Worm (Caenorhabditis elegans) whole organism, L4/young adult: Measurements from ENCODE around the gene sru-7.

Source experiments
- dao-5 ChIP-seq: sonication (generic microtip); optimal IDR thresholded peaks from 2 replicates; lab custom pipeline; 2016; ENCODE audit warnings: missing genotype, missing genetic modification characterization, moderate library complexity, missing compliant biosample characterization
- him-1 ChIP-seq: sonication (generic microtip); optimal IDR thresholded peaks from 2 replicates; lab custom pipeline; 2016; ENCODE audit warnings: missing genotype, missing genetic modification reagents, missing genetic modification characterization, missing compliant biosample characterization

DNA sequence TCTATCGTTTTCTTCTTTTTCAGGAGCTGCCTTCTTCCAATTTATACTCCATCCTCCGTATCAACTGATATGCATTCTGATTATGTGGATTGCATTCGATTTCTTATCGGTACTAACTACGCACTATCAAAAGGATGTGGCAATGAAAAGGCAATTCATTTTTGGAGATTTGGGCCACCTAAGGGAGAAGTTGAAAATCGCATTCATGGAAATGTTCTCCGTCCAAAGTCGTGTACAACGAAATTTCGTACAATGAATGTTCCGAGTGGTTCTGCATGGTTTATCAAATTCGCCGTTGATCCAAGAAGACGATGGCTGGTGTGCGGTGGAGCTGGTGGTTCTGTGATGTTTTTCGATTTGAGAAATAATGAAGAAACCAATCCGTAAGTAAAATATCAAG, 20.3 kb downstream of the sru-7 start, which contains the start of gene C09G4.4:
- TF ChIP-seq him-1 (tag; lab: Kevin White, UChicago) (no peak), dao-5 (tag; lab: Kevin White, UChicago) (no peak)
